Worm (Caenorhabditis elegans) whole organism, L1 larva: ENCODE data around the gene Y43F8B.29.

Experiments used
- fkh-10 ChIP-seq: sonication (generic microtip); optimal IDR thresholded peaks from 2 replicates; lab custom pipeline; 2017; ENCODE audit warnings: missing biosample characterization, missing genetic modification reagents, missing genetic modification characterization
- lin-35 ChIP-seq, 2 experiments: fragments of 150-350 bp; optimal IDR thresholded peaks; 2 replicates each; lab custom pipeline; 2014; ENCODE audit warnings: missing biosample characterization in 2 of 2, missing genetic modification characterization in 2 of 2, missing genetic modification reagents in 2 of 2
- nhr-76 ChIP-seq: sonication (generic microtip); optimal IDR thresholded peaks from 2 replicates; lab custom pipeline; 2017; ENCODE audit warnings: missing biosample characterization, missing genetic modification characterization
- nhr-77 ChIP-seq: fragments of 150-350 bp; optimal IDR thresholded peaks from 2 replicates; lab custom pipeline; 2014; ENCODE audit warnings: missing biosample characterization, missing genetic modification characterization

- TF ChIP-seq lin-35 (GFP tag; optimal IDR thresholded peaks at IDR 0.05; lab: Kevin White, UChicago) (no peak), fkh-10 (GFP tag; lab: Kevin White, UChicago) (no peak), nhr-77 (tag; lab: Kevin White, UChicago) (no peak), nhr-76 (tag; lab: Kevin White, UChicago) (no peak)
These were observed 28.1 kb downstream of the Y43F8B.29 start for ce11 chrV:19519511-19519934.
